Worm (Caenorhabditis elegans) whole organism, young adult: ENCODE measurements around the gene R04B3.2.

Experiments
- B0336.3 ChIP-seq: fragments of 200-800 bp; sonication (Bioruptor generic); IDR thresholded peaks from 2 replicates; pipeline ENCODE4 v1.3.6; 2022; ENCODE audit warnings: missing genetic modification characterization, missing compliant biosample characterization
- C06A6.2 ChIP-seq: fragments of 200-800 bp; sonication (Bioruptor generic); conservative IDR thresholded peaks from 2 replicates; pipeline ENCODE4 v1.3.6; 2022; ENCODE audit warnings: missing genetic modification characterization, missing compliant biosample characterization
- F23B12.7 ChIP-seq: sonication (generic microtip); optimal IDR thresholded peaks from 2 replicates; lab custom pipeline; 2017; ENCODE audit warnings: missing genetic modification characterization, mild to moderate bottlenecking, missing compliant biosample characterization, antibody characterized with exemption, moderate library complexity; ENCODE audit not compliant: insufficient read depth
- F33H1.4 ChIP-seq: fragments of 200-800 bp; sonication (Bioruptor generic); IDR thresholded peaks from 2 replicates; pipeline ENCODE4 v1.3.6; 2022; ENCODE audit warnings: missing genetic modification reagents, missing genetic modification characterization, missing compliant biosample characterization
- F57A8.1 ChIP-seq: fragments of 200-800 bp; sonication (Bioruptor generic); optimal IDR thresholded peaks from 2 replicates; lab custom pipeline; 2018; ENCODE audit warnings: mild to moderate bottlenecking, missing genetic modification characterization, moderate library complexity, missing compliant biosample characterization
- F57C9.4 ChIP-seq: sonication (generic microtip); optimal IDR thresholded peaks from 2 replicates; lab custom pipeline; 2017; ENCODE audit warnings: mild to moderate bottlenecking, missing genetic modification characterization, missing compliant biosample characterization
- Y79H2A.3 ChIP-seq: fragments of 200-800 bp; sonication (Bioruptor generic); conservative IDR thresholded peaks from 2 replicates; pipeline ENCODE4 v1.3.6; 2022; ENCODE audit warnings: missing genetic modification reagents, missing genetic modification characterization, missing compliant biosample characterization
- Y95B8A.8 ChIP-seq: fragments of 200-800 bp; sonication (Bioruptor generic); IDR thresholded peaks from 2 replicates; pipeline ENCODE4 v1.3.6; 2022; ENCODE audit warnings: missing genetic modification reagents, missing genetic modification characterization, missing compliant biosample characterization
- aptf-2 ChIP-seq: fragments of 200-800 bp; sonication (Bioruptor generic); conservative IDR thresholded peaks from 2 replicates; pipeline ENCODE4 v1.3.6; 2022; ENCODE audit warnings: missing genetic modification reagents, missing genetic modification characterization, missing compliant biosample characterization
- athp-1 ChIP-seq: sonication (generic microtip); optimal IDR thresholded peaks from 2 replicates; lab custom pipeline; 2017; ENCODE audit warnings: mild to moderate bottlenecking, missing genetic modification characterization, missing compliant biosample characterization
- bed-1 ChIP-seq: fragments of 200-800 bp; sonication (Bioruptor generic); IDR thresholded peaks from 2 replicates; pipeline ENCODE4 v1.3.6; 2022; ENCODE audit warnings: missing genetic modification reagents, missing genetic modification characterization, missing compliant biosample characterization
- ccch-3 ChIP-seq: fragments of 200-800 bp; sonication (Bioruptor generic); optimal IDR thresholded peaks from 2 replicates; lab custom pipeline; 2018; ENCODE audit warnings: mild to moderate bottlenecking, missing genetic modification characterization, missing compliant biosample characterization
- ceh-58 ChIP-seq: fragments of 200-800 bp; sonication (Bioruptor generic); IDR thresholded peaks from 2 replicates; pipeline ENCODE4 v1.3.6; 2022; ENCODE audit warnings: missing genetic modification characterization, missing compliant biosample characterization
- die-1 ChIP-seq: sonication (generic microtip); optimal IDR thresholded peaks from 2 replicates; lab custom pipeline; 2016; ENCODE audit warnings: missing genotype, mild to moderate bottlenecking, missing genetic modification characterization, missing compliant biosample characterization
- dpff-1 ChIP-seq: sonication (generic microtip); optimal IDR thresholded peaks from 2 replicates; lab custom pipeline; 2017; ENCODE audit warnings: mild to moderate bottlenecking, missing genetic modification characterization, missing compliant biosample characterization
- dpl-1 ChIP-seq: fragments of 150-350 bp; optimal IDR thresholded peaks from 2 replicates; lab custom pipeline; 2014; ENCODE audit warnings: missing biosample characterization, missing genetic modification reagents, missing genetic modification characterization
- egrh-3 ChIP-seq: fragments of 200-800 bp; sonication (Bioruptor generic); IDR thresholded peaks from 2 replicates; pipeline ENCODE4 v1.3.6; 2022; ENCODE audit warnings: missing genetic modification reagents, missing genetic modification characterization, missing compliant biosample characterization
- fkh-3 ChIP-seq: sonication (generic microtip); optimal IDR thresholded peaks from 2 replicates; lab custom pipeline; 2016; ENCODE audit warnings: mild to moderate bottlenecking, missing genetic modification characterization, missing compliant biosample characterization
- gei-17 ChIP-seq: fragments of 200-800 bp; sonication (Bioruptor generic); optimal IDR thresholded peaks from 2 replicates; lab custom pipeline; 2018; ENCODE audit warnings: mild to moderate bottlenecking, missing genetic modification characterization, missing compliant biosample characterization
- lin-35 ChIP-seq, 3 experiments: fragments of 150-350 bp in 2 of 3; sonication (generic microtip) in 1 of 3; optimal IDR thresholded peaks; 2 replicates each; lab custom pipeline; 2014 to 2018; ENCODE audit warnings: missing biosample characterization in 3 of 3, missing genetic modification characterization in 3 of 3, missing genetic modification reagents in 3 of 3
- lin-40 ChIP-seq: sonication (generic microtip); optimal IDR thresholded peaks from 2 replicates; lab custom pipeline; 2016; ENCODE audit warnings: missing genetic modification characterization, mild to moderate bottlenecking, missing compliant biosample characterization, missing genotype, missing genetic modification reagents
- lir-1 ChIP-seq: fragments of 200-800 bp; sonication (Bioruptor generic); conservative IDR thresholded peaks from 2 replicates; pipeline ENCODE4 v1.3.6; 2022; ENCODE audit warnings: missing genetic modification reagents, missing genetic modification characterization, missing compliant biosample characterization
- madf-10 ChIP-seq: sonication (generic microtip); optimal IDR thresholded peaks from 2 replicates; lab custom pipeline; 2016; ENCODE audit warnings: mild to moderate bottlenecking, missing genetic modification characterization, missing compliant biosample characterization
- madf-3 ChIP-seq: fragments of 200-800 bp; sonication (Bioruptor generic); IDR thresholded peaks from 2 replicates; pipeline ENCODE4 v1.3.6; 2022; ENCODE audit warnings: missing genetic modification reagents, missing genetic modification characterization, missing compliant biosample characterization
- madf-8 ChIP-seq: fragments of 200-800 bp; sonication (Bioruptor generic); conservative IDR thresholded peaks from 2 replicates; pipeline ENCODE4 v1.3.6; 2022; ENCODE audit warnings: missing genetic modification reagents, missing genetic modification characterization, missing compliant biosample characterization
- mel-28 ChIP-seq: sonication (generic microtip); optimal IDR thresholded peaks from 2 replicates; lab custom pipeline; 2016; ENCODE audit warnings: borderline replicate concordance, mild to moderate bottlenecking, missing genetic modification characterization, missing compliant biosample characterization
- mes-4 ChIP-seq: sonication (generic microtip); optimal IDR thresholded peaks from 2 replicates; lab custom pipeline; 2016; ENCODE audit warnings: missing genotype, missing genetic modification characterization, missing compliant biosample characterization
- nfya-1 ChIP-seq: sonication (generic microtip); optimal IDR thresholded peaks from 2 replicates; lab custom pipeline; 2017; ENCODE audit warnings: antibody characterized with exemption, missing compliant biosample characterization, missing genetic modification characterization, borderline replicate concordance; ENCODE audit not compliant: insufficient read depth
- nhr-120 ChIP-seq: fragments of 200-800 bp; sonication (Bioruptor generic); IDR thresholded peaks from 2 replicates; pipeline ENCODE4 v1.3.6; 2022; ENCODE audit warnings: missing genetic modification characterization, missing compliant biosample characterization
- pbrm-1 ChIP-seq: fragments of 200-800 bp; sonication (Bioruptor generic); IDR thresholded peaks from 2 replicates; pipeline ENCODE4 v1.3.6; 2022; ENCODE audit warnings: missing genetic modification reagents, missing genetic modification characterization, missing compliant biosample characterization
- pha-4 ChIP-seq: fragments of 150-350 bp; sonication (generic microtip); optimal IDR thresholded peaks from 2 replicates; lab custom pipeline; 2014; ENCODE audit warnings: missing biosample characterization, missing genetic modification reagents, missing genetic modification characterization
- rec-8 ChIP-seq, 2 experiments: sonication (generic microtip); optimal IDR thresholded peaks; 2 replicates each; lab custom pipeline; 2016; ENCODE audit warnings: mild to moderate bottlenecking in 2 of 2, missing genetic modification characterization in 2 of 2, missing genetic modification reagents in 2 of 2, missing genotype in 2 of 2, missing biosample characterization in 1 of 2, missing compliant biosample characterization in 1 of 2, moderate library complexity in 1 of 2
- snpc-4 ChIP-seq, 5 experiments: fragments of 150-350 bp in 1 of 5; sonication (generic microtip) in 4 of 5; optimal IDR thresholded peaks; 2 replicates each; lab custom pipeline; 2014 to 2018; ENCODE audit warnings: missing genetic modification characterization in 5 of 5, missing biosample characterization in 3 of 5, antibody characterized with exemption in 2 of 5, mild to moderate bottlenecking in 2 of 5, missing compliant biosample characterization in 2 of 5, missing genotype in 2 of 5, moderate library complexity in 2 of 5, missing genetic modification reagents in 1 of 5
- somi-1 ChIP-seq: fragments of 200-800 bp; sonication (Bioruptor generic); optimal IDR thresholded peaks from 2 replicates; lab custom pipeline; 2018; ENCODE audit warnings: mild to moderate bottlenecking, missing genetic modification characterization, missing compliant biosample characterization
- tlf-1 ChIP-seq: fragments of 200-800 bp; sonication (Bioruptor generic); optimal IDR thresholded peaks from 2 replicates; lab custom pipeline; 2018; ENCODE audit warnings: mild to moderate bottlenecking, missing genetic modification characterization, missing compliant biosample characterization
- xnd-1 ChIP-seq: sonication (generic microtip); optimal IDR thresholded peaks from 2 replicates; lab custom pipeline; 2016; ENCODE audit warnings: missing genotype, missing genetic modification reagents, missing genetic modification characterization, missing compliant biosample characterization
- zfh-2 ChIP-seq: fragments of 200-800 bp; sonication (Bioruptor generic); conservative IDR thresholded peaks from 2 replicates; pipeline ENCODE4 v1.3.6; 2022; ENCODE audit warnings: missing genetic modification reagents, missing genetic modification characterization, missing compliant biosample characterization
- ztf-28 ChIP-seq: fragments of 200-800 bp; sonication (Bioruptor generic); IDR thresholded peaks from 2 replicates; pipeline ENCODE4 v1.3.6; 2022; ENCODE audit warnings: missing genetic modification reagents, missing genetic modification characterization, missing compliant biosample characterization

The R04B3.2 gene

DNA sequence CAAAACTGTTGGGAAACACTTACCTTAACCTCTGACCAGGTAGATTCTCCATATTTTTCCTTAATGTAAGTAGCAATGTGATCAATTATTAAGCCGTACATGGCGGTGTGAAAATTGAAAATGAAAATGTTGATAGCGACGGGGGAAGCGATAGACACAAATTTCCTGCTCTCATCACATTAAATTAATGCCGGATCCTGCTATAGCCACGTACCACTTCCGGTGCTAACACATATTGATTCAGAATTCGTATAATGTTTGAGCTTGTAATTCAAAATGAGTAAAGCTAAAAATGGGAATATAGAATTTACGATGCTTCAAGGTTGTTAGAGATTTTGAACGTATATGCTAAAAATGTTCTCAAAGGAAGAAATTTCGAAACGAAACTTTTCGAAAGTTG lies 46.1 kb downstream of the R04B3.2 start, which contains the start of gene gcy-31:
TSS of gene gcy-31 (minus strand) at position 101 of the 400 bp plus-strand sequence.
- no peak for TF ChIP-seq nfya-1 (tag; lab: Kevin White, UChicago)
- no peak for TF ChIP-seq fkh-3
- no peak for TF ChIP-seq gei-17 (GFP tag; lab: Kevin White, UChicago)
- no peak for TF ChIP-seq ccch-3 (GFP tag; lab: Kevin White, UChicago)
- TF ChIP-seq bed-1 (GFP tag; lab: Robert Waterston, UW) = no peak
- no peak for TF ChIP-seq madf-8 (GFP tag; lab: Robert Waterston, UW)
- no peak for TF ChIP-seq lir-1
- no peak for TF ChIP-seq F57C9.4 (tag; lab: Kevin White, UChicago)
- TF ChIP-seq lin-35 (GFP tag; optimal IDR thresholded peaks at IDR 0.05; lab: Kevin White, UChicago) = no peak
- no peak for TF ChIP-seq dpff-1 (tag; lab: Kevin White, UChicago)
- TF ChIP-seq athp-1 (tag; lab: Kevin White, UChicago) = no peak
- TF ChIP-seq pha-4 (tag; lab: Kevin White, UChicago) = no peak
- no peak for TF ChIP-seq mes-4 (tag; lab: Kevin White, UChicago)
- TF ChIP-seq die-1 = no peak
- TF ChIP-seq Y95B8A.8 (GFP tag; lab: Robert Waterston, UW) = no peak
- no peak for TF ChIP-seq madf-10 (tag; lab: Kevin White, UChicago)
- no peak for TF ChIP-seq snpc-4 (GFP tag; optimal IDR thresholded peaks at IDR 0.05; lab: Kevin White, UChicago)
- no peak for TF ChIP-seq snpc-4 (tag; optimal IDR thresholded peaks at IDR 0.05; lab: Kevin White, UChicago)
- no peak for TF ChIP-seq somi-1 (GFP tag; lab: Kevin White, UChicago)

DNA sequence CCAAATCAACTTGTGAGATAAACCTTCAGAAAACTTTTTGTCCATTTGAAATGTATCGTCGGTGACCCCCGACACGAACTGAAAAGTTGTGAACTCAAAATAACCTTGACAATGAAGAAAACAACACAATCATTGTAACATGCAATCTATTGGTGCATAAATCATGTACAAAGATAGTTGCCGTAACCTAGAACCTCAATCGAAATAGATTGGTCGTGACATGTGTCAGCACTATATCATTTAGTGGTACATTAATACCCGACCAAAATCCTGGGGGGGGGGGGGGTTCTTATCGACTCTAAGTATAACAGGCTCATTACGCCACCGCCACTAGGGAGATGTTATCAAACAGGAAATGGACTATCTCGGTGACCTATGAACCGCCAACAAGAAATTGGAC lies 46.6 kb downstream of the R04B3.2 start:
- TF ChIP-seq die-1 (no peak), nhr-120 (no peak), pbrm-1 (no peak), tlf-1 (GFP tag; lab: Kevin White, UChicago) (no peak), madf-3 (GFP tag; lab: Robert Waterston, UW) (no peak), Y79H2A.3 (no peak), nfya-1 (tag; lab: Kevin White, UChicago) (no peak), ceh-58 (GFP tag; lab: Robert Waterston, UW) (no peak), egrh-3 (no peak), dpl-1 (GFP tag; lab: Kevin White, UChicago) (no peak), dpff-1 (tag; lab: Kevin White, UChicago) (no peak), C06A6.2 (GFP tag; lab: Robert Waterston, UW) (no peak), bed-1 (GFP tag; lab: Robert Waterston, UW) (no peak), ztf-28 (GFP tag; lab: Robert Waterston, UW) (no peak), F57A8.1 (GFP tag; lab: Kevin White, UChicago) (no peak), aptf-2 (no peak)

DNA sequence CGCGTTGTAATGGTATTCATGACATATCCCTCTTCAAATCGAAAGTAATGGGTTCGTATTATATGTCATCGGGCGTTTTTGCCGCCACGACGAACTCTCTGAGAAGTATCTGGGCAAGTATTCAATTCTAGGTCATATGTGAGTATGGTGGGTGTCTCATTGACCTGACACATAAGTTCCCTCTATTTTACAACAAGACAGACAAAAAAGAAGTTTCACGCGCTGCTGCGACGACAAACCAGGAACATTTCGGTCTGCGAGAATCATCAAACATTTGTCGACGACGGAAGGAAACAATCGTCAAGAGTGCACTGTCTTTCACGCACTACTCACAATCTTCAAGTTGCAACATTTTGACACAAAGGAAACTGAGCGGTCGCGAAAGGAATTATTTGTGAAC lies 48.2 kb downstream of the R04B3.2 start:
- TF ChIP-seq rec-8 (tag; optimal IDR thresholded peaks at IDR 0.05; lab: Kevin White, UChicago) = no peak
- TF ChIP-seq mel-28 (tag; lab: Kevin White, UChicago) = no peak
- no peak for TF ChIP-seq F23B12.7 (tag; lab: Kevin White, UChicago)
- no peak for TF ChIP-seq lin-40 (tag; lab: Kevin White, UChicago)
- no peak for TF ChIP-seq F33H1.4 (GFP tag; lab: Robert Waterston, UW)
- TF ChIP-seq B0336.3 = no peak
- TF ChIP-seq xnd-1 = no peak
- TF ChIP-seq athp-1 (tag; lab: Kevin White, UChicago) = no peak
- TF ChIP-seq zfh-2 (GFP tag; lab: Robert Waterston, UW) = no peak
